Worm (Caenorhabditis elegans): Measurements from ENCODE around the gene F16B4.6.

DNA sequence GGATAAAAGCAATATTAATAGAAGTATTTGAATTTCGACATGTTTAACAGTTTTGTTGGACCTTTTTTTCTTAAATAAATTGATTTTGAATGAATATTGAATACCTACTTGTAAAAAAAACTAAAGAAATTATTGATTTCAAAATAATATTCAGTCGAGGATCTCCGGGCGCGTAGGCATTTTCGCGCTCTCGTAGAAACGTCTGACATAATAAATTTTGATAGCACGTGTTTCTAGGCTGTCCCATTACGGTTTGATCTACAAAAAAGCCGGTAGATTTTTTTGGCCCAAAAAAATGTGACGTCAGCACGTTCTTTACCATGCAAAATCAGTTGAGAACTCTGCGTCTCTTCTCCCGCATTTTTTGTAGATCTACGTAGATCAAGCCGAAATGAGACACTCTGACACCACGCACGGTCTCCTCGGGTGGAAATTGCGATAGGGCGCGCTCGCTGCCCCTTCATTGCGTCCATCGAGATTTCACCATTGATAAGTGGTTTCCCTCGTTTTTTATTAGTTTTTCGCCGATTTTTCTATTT, 7.6 kb downstream of the F16B4.6 start:
- TF ChIP-seq W03F9.2 (tag; optimal IDR thresholded peaks at IDR 0.05), result no peak
- TF ChIP-seq dao-5 (tag; optimal IDR thresholded peaks at IDR 0.05), result no peak

All from whole organism, L4/young adult.